Comparison of ENCODE assay signal across 5 fruit fly cellular contexts in genomic region chrX:19613473-19613872, dm6.
A peak's percentile ranks its signal among the peaks of the same experiment; 100 is the strongest.
TF ChIP-seq lines count a peak whose summit lies in the region.

No protein-coding gene starts in this region.

- TF ChIP-seq CTCF in whole organism, embryonic (GFP tag; optimal IDR thresholded peaks at IDR 0.05; lab: Kevin White, UChicago), result peak; percentile 14

TF ChIP-seq in whole organism, adult, 20 proteins besides CTCF, POLR2A, EP300 and RAD21:
- peak; percentile 68 for TF ChIP-seq Mnt (GFP tag; optimal IDR thresholded peaks at IDR 0.05; lab: Kevin White, UChicago)
- TF ChIP-seq CG12768 (GFP tag; optimal IDR thresholded peaks at IDR 0.05; lab: Kevin White, UChicago), result no peak
- peak; percentile 81 for TF ChIP-seq CG7101 (tag; optimal IDR thresholded peaks at IDR 0.05; lab: Kevin White, UChicago)
- TF ChIP-seq CG14711 (tag; optimal IDR thresholded peaks at IDR 0.05; lab: Kevin White, UChicago), result peak; percentile 38
- peak; percentile 39 for TF ChIP-seq pad (GFP tag; optimal IDR thresholded peaks at IDR 0.05; lab: Kevin White, UChicago)
- TF ChIP-seq tj (GFP tag; optimal IDR thresholded peaks at IDR 0.05; lab: Kevin White, UChicago), result peak; percentile 32
- peak; percentile 82 for TF ChIP-seq bab1 (GFP tag; optimal IDR thresholded peaks at IDR 0.05; lab: Kevin White, UChicago)
- TF ChIP-seq Crg-1 (GFP tag; optimal IDR thresholded peaks at IDR 0.05; lab: Kevin White, UChicago), result peak; percentile 46
- no peak for TF ChIP-seq Clk (GFP tag; optimal IDR thresholded peaks at IDR 0.05; lab: Kevin White, UChicago)
- TF ChIP-seq CG11617 (GFP tag; optimal IDR thresholded peaks at IDR 0.05; lab: Kevin White, UChicago), result peak; percentile 71
- TF ChIP-seq toe (GFP tag; optimal IDR thresholded peaks at IDR 0.05; lab: Kevin White, UChicago), result no peak
- no peak for TF ChIP-seq cnc (optimal IDR thresholded peaks at IDR 0.05; lab: Kevin White, UChicago)
TF ChIP-seq in whole organism, adult: peak in this region for 8.

TF ChIP-seq in whole organism, embryonic, 481 proteins besides CTCF, POLR2A, EP300 and RAD21 (continues in another document):
- TF ChIP-seq CG12104 (GFP tag; optimal IDR thresholded peaks at IDR 0.05; lab: Kevin White, UChicago), result peak; percentile 15
- TF ChIP-seq Atf3 (GFP tag; optimal IDR thresholded peaks at IDR 0.05; lab: Kevin White, UChicago), result no peak
- TF ChIP-seq CG3163 (GFP tag; optimal IDR thresholded peaks at IDR 0.05; lab: Kevin White, UChicago), result no peak
- no peak for TF ChIP-seq CG4820 (GFP tag; optimal IDR thresholded peaks at IDR 0.05; lab: Kevin White, UChicago)
- TF ChIP-seq Hmx (GFP tag; optimal IDR thresholded peaks at IDR 0.05; lab: Kevin White, UChicago), result no peak
- peak; percentile 68 for TF ChIP-seq Fer3 (tag; optimal IDR thresholded peaks at IDR 0.05; lab: Kevin White, UChicago)
- peak; percentile 65 for TF ChIP-seq CG4328 (GFP tag; optimal IDR thresholded peaks at IDR 0.05; lab: Kevin White, UChicago)
- TF ChIP-seq CG8765 (GFP tag; IDR thresholded peaks at IDR 0.05; lab: Robert Waterston, UW), result no peak
- no peak for TF ChIP-seq Hr78 (GFP tag; optimal IDR thresholded peaks at IDR 0.05; lab: Kevin White, UChicago)
- peak; percentile 85 for TF ChIP-seq CG13296 (GFP tag; optimal IDR thresholded peaks at IDR 0.05; lab: Kevin White, UChicago)
- no peak for TF ChIP-seq CG18764 (GFP tag; optimal IDR thresholded peaks at IDR 0.05; lab: Kevin White, UChicago)
- peak; percentile 54 for TF ChIP-seq nerfin-1 (tag; optimal IDR thresholded peaks at IDR 0.05; lab: Kevin White, UChicago)
- TF ChIP-seq Optix (GFP tag; IDR thresholded peaks at IDR 0.05; lab: Robert Waterston, UW), result no peak
- no peak for TF ChIP-seq HLH54F (GFP tag; optimal IDR thresholded peaks at IDR 0.05; lab: Kevin White, UChicago)
- TF ChIP-seq crol (GFP tag; IDR thresholded peaks at IDR 0.05; lab: Robert Waterston, UW), result no peak
- no peak for TF ChIP-seq inv (GFP tag; IDR thresholded peaks at IDR 0.05; lab: Robert Waterston, UW; ENCODE audit: partially characterized antibody)
- no peak for TF ChIP-seq CG9817 (tag; optimal IDR thresholded peaks at IDR 0.05; lab: Kevin White, UChicago)
- TF ChIP-seq CG32767 (GFP tag; IDR thresholded peaks at IDR 0.05; lab: Robert Waterston, UW), result no peak
- TF ChIP-seq CG14014 (GFP tag; IDR thresholded peaks at IDR 0.05; lab: Robert Waterston, UW), result peak; percentile 14; the same call in 1 of the 2 replicates
- TF ChIP-seq CG31388 (GFP tag; optimal IDR thresholded peaks at IDR 0.05; lab: Kevin White, UChicago), result no peak
- TF ChIP-seq CG6272 (GFP tag; IDR thresholded peaks at IDR 0.05; lab: Robert Waterston, UW), result no peak

TF ChIP-seq in whole organism, prepupa, 60 proteins besides CTCF, POLR2A, EP300 and RAD21 (continues in another document):
- no peak for TF ChIP-seq Gug (GFP tag; IDR thresholded peaks at IDR 0.05; lab: Robert Waterston, UW)
- peak; percentile 44 for TF ChIP-seq lz (GFP tag; optimal IDR thresholded peaks at IDR 0.05; lab: Kevin White, UChicago)
- TF ChIP-seq OdsH (GFP tag; optimal IDR thresholded peaks at IDR 0.05; lab: Kevin White, UChicago), result no peak
- TF ChIP-seq Smox (GFP tag; optimal IDR thresholded peaks at IDR 0.05; lab: Kevin White, UChicago), result no peak
- TF ChIP-seq CG3919 (GFP tag; optimal IDR thresholded peaks at IDR 0.05; lab: Kevin White, UChicago), result no peak
- no peak for TF ChIP-seq Ets21C (GFP tag; optimal IDR thresholded peaks at IDR 0.05; lab: Kevin White, UChicago)
- no peak for TF ChIP-seq pdm3 (GFP tag; optimal IDR thresholded peaks at IDR 0.05; lab: Kevin White, UChicago)
- peak; percentile 56; the same call in 1 of the 3 replicates for TF ChIP-seq CG6163 (GFP tag; IDR thresholded peaks at IDR 0.05; lab: Robert Waterston, UW)
- no peak for TF ChIP-seq CG8632 (GFP tag; optimal IDR thresholded peaks at IDR 0.05; lab: Kevin White, UChicago)
- no peak for TF ChIP-seq CG6808 (GFP tag; optimal IDR thresholded peaks at IDR 0.05; lab: Kevin White, UChicago)
- peak; percentile 1 for TF ChIP-seq cyc (GFP tag; optimal IDR thresholded peaks at IDR 0.05; lab: Kevin White, UChicago)
- TF ChIP-seq Ets96B (tag; optimal IDR thresholded peaks at IDR 0.05; lab: Kevin White, UChicago), result no peak
- TF ChIP-seq CG11762 (GFP tag; optimal IDR thresholded peaks at IDR 0.05; lab: Kevin White, UChicago; ENCODE audit: insufficient read depth), result no peak
- TF ChIP-seq CG9139 (GFP tag; optimal IDR thresholded peaks at IDR 0.05; lab: Kevin White, UChicago), result no peak
- TF ChIP-seq CG1621 (tag; optimal IDR thresholded peaks at IDR 0.05; lab: Kevin White, UChicago), result peak; percentile 63
- TF ChIP-seq CG6792 (GFP tag; optimal IDR thresholded peaks at IDR 0.05; lab: Kevin White, UChicago), result peak; percentile 30
- no peak for TF ChIP-seq CG16779 (tag; optimal IDR thresholded peaks at IDR 0.05; lab: Kevin White, UChicago)
- TF ChIP-seq Sox102F (GFP tag; optimal IDR thresholded peaks at IDR 0.05; lab: Kevin White, UChicago), result no peak
- no peak for TF ChIP-seq CG10669 (GFP tag; optimal IDR thresholded peaks at IDR 0.05; lab: Kevin White, UChicago)
- TF ChIP-seq Sox15 (GFP tag; optimal IDR thresholded peaks at IDR 0.05; lab: Kevin White, UChicago), result no peak
- no peak for TF ChIP-seq Hr4 (GFP tag; optimal IDR thresholded peaks at IDR 0.05; lab: Kevin White, UChicago)

TF ChIP-seq in whole organism, pupa, 21 proteins besides CTCF, POLR2A, EP300 and RAD21:
- TF ChIP-seq gl (tag; optimal IDR thresholded peaks at IDR 0.05; lab: Kevin White, UChicago), result peak; percentile 34
- TF ChIP-seq EcR (GFP tag; optimal IDR thresholded peaks at IDR 0.05; lab: Kevin White, UChicago), result no peak
- TF ChIP-seq Snoo (tag; optimal IDR thresholded peaks at IDR 0.05; lab: Kevin White, UChicago), result peak; percentile 60
- TF ChIP-seq CG13204 (GFP tag; optimal IDR thresholded peaks at IDR 0.05; lab: Kevin White, UChicago), result no peak
- peak; percentile 45 for TF ChIP-seq CG34367 (tag; optimal IDR thresholded peaks at IDR 0.05; lab: Kevin White, UChicago)
- TF ChIP-seq CG4496 (GFP tag; IDR thresholded peaks at IDR 0.05; lab: Robert Waterston, UW), result peak; percentile 83
- TF ChIP-seq Ets98B (GFP tag; IDR thresholded peaks at IDR 0.05; lab: Robert Waterston, UW), result peak; percentile 10; the same call in 1 of the 2 replicates
- TF ChIP-seq CG12605 (GFP tag; IDR thresholded peaks at IDR 0.05; lab: Robert Waterston, UW), result peak; percentile 57
- TF ChIP-seq CG8301 (tag; optimal IDR thresholded peaks at IDR 0.05; lab: Kevin White, UChicago), result no peak
- TF ChIP-seq rn (GFP tag; IDR thresholded peaks at IDR 0.05; lab: Robert Waterston, UW), result no peak

TF ChIP-seq in whole organism, wandering third instar larva, 38 proteins besides CTCF, POLR2A, EP300 and RAD21:
- TF ChIP-seq tai (GFP tag; optimal IDR thresholded peaks at IDR 0.05; lab: Kevin White, UChicago) (no peak), dsf (GFP tag; optimal IDR thresholded peaks at IDR 0.05; lab: Kevin White, UChicago; ENCODE audit: borderline replicate concordance) (no peak), Hr78 (GFP tag; optimal IDR thresholded peaks at IDR 0.05; lab: Kevin White, UChicago) (no peak), pan (optimal IDR thresholded peaks at IDR 0.05; lab: Kevin White, UChicago) (no peak), psq (GFP tag; optimal IDR thresholded peaks at IDR 0.05; lab: Kevin White, UChicago) (no peak), brk (GFP tag; optimal IDR thresholded peaks at IDR 0.05; lab: Kevin White, UChicago) (no peak), dl (GFP tag; optimal IDR thresholded peaks at IDR 0.05; lab: Kevin White, UChicago; ENCODE audit: insufficient read depth in 1 of 2, partially characterized antibody in 2 of 2) (no peak), Sp1 (GFP tag; optimal IDR thresholded peaks at IDR 0.05; lab: Kevin White, UChicago) (peak; percentile 59), HLH106 (tag; optimal IDR thresholded peaks at IDR 0.05; lab: Kevin White, UChicago) (no peak), lola (GFP tag; optimal IDR thresholded peaks at IDR 0.05; lab: Kevin White, UChicago) (no peak), Mio (GFP tag; optimal IDR thresholded peaks at IDR 0.05; lab: Kevin White, UChicago) (no peak), CrebA (GFP tag; optimal IDR thresholded peaks at IDR 0.05; lab: Kevin White, UChicago; ENCODE audit: borderline replicate concordance) (no peak), h (GFP tag; optimal IDR thresholded peaks at IDR 0.05; lab: Kevin White, UChicago) (no peak), rgr (GFP tag; optimal IDR thresholded peaks at IDR 0.05; lab: Kevin White, UChicago) (peak; percentile 60), dmrt93B (GFP tag; optimal IDR thresholded peaks at IDR 0.05; lab: Kevin White, UChicago) (no peak), CG9705 (GFP tag; optimal IDR thresholded peaks at IDR 0.05; lab: Kevin White, UChicago) (peak; percentile 62), Dfd (GFP tag; optimal IDR thresholded peaks at IDR 0.05; lab: Kevin White, UChicago) (no peak)
TF ChIP-seq in whole organism, wandering third instar larva: peak in this region for 3.
